Worm (Caenorhabditis elegans) whole organism, L4 larva: ENCODE results near the gene ama-1.

ENCODE experiments used
- F10B5.3 ChIP-seq: sonication (generic microtip); optimal IDR thresholded peaks from 2 replicates; lab custom pipeline; 2016; ENCODE audit warnings: mild to moderate bottlenecking, missing genetic modification characterization, missing compliant biosample characterization
- F44E2.7 ChIP-seq: fragments of 200-800 bp; sonication (Bioruptor generic); IDR thresholded peaks from 2 replicates; pipeline ENCODE4 v2.1.2; 2022; ENCODE audit warnings: missing genetic modification characterization, missing compliant biosample characterization
- aha-1 ChIP-seq: fragments of 150-350 bp; peaks from one replicate; lab custom pipeline; 2014; ENCODE audit warnings: missing biosample characterization, missing genetic modification characterization
- ama-1 ChIP-seq: fragments of 150-350 bp; optimal IDR thresholded peaks from 2 replicates; lab custom pipeline; 2014; ENCODE audit warnings: inconsistent platforms, mixed read lengths
- arid-1 ChIP-seq: fragments of 200-800 bp; sonication (Bioruptor generic); conservative IDR thresholded peaks from 2 replicates; pipeline ENCODE4 v1.3.6; 2022; ENCODE audit warnings: missing genetic modification reagents, missing genetic modification characterization, missing compliant biosample characterization
- attf-4 ChIP-seq: sonication (generic microtip); optimal IDR thresholded peaks from 3 replicates; lab custom pipeline; 2017; ENCODE audit warnings: missing biosample characterization, missing genetic modification characterization
- ceh-82 ChIP-seq: sonication (generic microtip); optimal IDR thresholded peaks from 2 replicates; lab custom pipeline; 2017; ENCODE audit warnings: missing biosample characterization, missing genetic modification characterization
- ctbp-1 ChIP-seq: fragments of 200-800 bp; sonication (Bioruptor generic); IDR thresholded peaks from 2 replicates; pipeline ENCODE4 v1.3.6; 2022; ENCODE audit warnings: missing genetic modification reagents, missing genetic modification characterization, missing compliant biosample characterization
- daf-19 ChIP-seq: fragments of 200-800 bp; sonication (Bioruptor generic); conservative IDR thresholded peaks from 2 replicates; pipeline ENCODE4 v1.3.6; 2022; ENCODE audit warnings: missing genetic modification characterization, missing compliant biosample characterization
- daf-8 ChIP-seq: fragments of 200-800 bp; sonication (Bioruptor generic); IDR thresholded peaks from 2 replicates; pipeline ENCODE4 v1.3.6; 2022; ENCODE audit warnings: missing genetic modification characterization, missing compliant biosample characterization
- dmd-8 ChIP-seq: fragments of 200-800 bp; sonication (Bioruptor generic); IDR thresholded peaks from 2 replicates; pipeline ENCODE4 v1.3.6; 2022; ENCODE audit warnings: missing genetic modification characterization, missing compliant biosample characterization
- duxl-1 ChIP-seq: sonication (generic microtip); optimal IDR thresholded peaks from 2 replicates; lab custom pipeline; 2016; ENCODE audit warnings: mild to moderate bottlenecking, missing genetic modification characterization, moderate library complexity, missing compliant biosample characterization; ENCODE audit not compliant: poor library complexity
- dve-1 ChIP-seq: sonication (generic microtip); optimal IDR thresholded peaks from 2 replicates; lab custom pipeline; 2017; ENCODE audit warnings: antibody characterized with exemption, mild to moderate bottlenecking, missing genetic modification characterization, missing compliant biosample characterization; ENCODE audit not compliant: insufficient read depth
- egl-27 ChIP-seq: sonication (generic microtip); optimal IDR thresholded peaks from 3 replicates; lab custom pipeline; 2017; ENCODE audit warnings: missing biosample characterization, missing genetic modification reagents, missing genetic modification characterization
- egl-43 ChIP-seq: fragments of 200-800 bp; sonication (Bioruptor generic); IDR thresholded peaks from 2 replicates; pipeline ENCODE4 v1.3.6; 2022; ENCODE audit warnings: missing genetic modification reagents, missing genetic modification characterization, missing compliant biosample characterization
- fos-1 ChIP-seq: fragments of 150-350 bp; optimal IDR thresholded peaks from 2 replicates; lab custom pipeline; 2014; ENCODE audit warnings: missing biosample characterization, missing genetic modification characterization
- lin-13 ChIP-seq: fragments of 150-350 bp; optimal IDR thresholded peaks from 2 replicates; lab custom pipeline; 2014; ENCODE audit warnings: missing biosample characterization, missing genetic modification reagents, missing genetic modification characterization
- lin-38 ChIP-seq: fragments of 200-800 bp; sonication (Bioruptor generic); IDR thresholded peaks from 2 replicates; pipeline ENCODE4 v1.3.6; 2022; ENCODE audit warnings: missing genetic modification reagents, missing genetic modification characterization, missing compliant biosample characterization
- lsy-2 ChIP-seq, 2 experiments: fragments of 150-350 bp in 1 of 2; sonication (generic microtip) in 1 of 2; optimal IDR thresholded peaks; 2 replicates each; lab custom pipeline; 2014 to 2017; ENCODE audit warnings: missing biosample characterization in 2 of 2, missing genetic modification characterization in 2 of 2
- madf-9 ChIP-seq: fragments of 200-800 bp; sonication (Bioruptor generic); conservative IDR thresholded peaks from 2 replicates; pipeline ENCODE4 v1.3.6; 2022; ENCODE audit warnings: missing genetic modification reagents, missing genetic modification characterization, missing compliant biosample characterization
- mxl-3 ChIP-seq: fragments of 200-800 bp; sonication (Bioruptor generic); optimal IDR thresholded peaks from 2 replicates; lab custom pipeline; 2018; ENCODE audit warnings: mild to moderate bottlenecking, missing genetic modification characterization, missing compliant biosample characterization
- nhr-111 ChIP-seq: fragments of 200-800 bp; sonication (Bioruptor generic); optimal IDR thresholded peaks from 2 replicates; lab custom pipeline; 2018; ENCODE audit warnings: mild to moderate bottlenecking, missing genetic modification characterization, missing compliant biosample characterization
- nhr-28 ChIP-seq: fragments of 150-350 bp; optimal IDR thresholded peaks from 2 replicates; lab custom pipeline; 2014; ENCODE audit warnings: missing biosample characterization, missing genetic modification characterization
- nhr-6 ChIP-seq: fragments of 150-350 bp; optimal IDR thresholded peaks from 2 replicates; lab custom pipeline; 2014; ENCODE audit warnings: missing biosample characterization, missing genetic modification characterization
- nhr-76 ChIP-seq: fragments of 150-350 bp; optimal IDR thresholded peaks from 2 replicates; lab custom pipeline; 2014; ENCODE audit warnings: missing biosample characterization, missing genetic modification characterization
- saeg-2 ChIP-seq: fragments of 200-800 bp; sonication (Bioruptor generic); IDR thresholded peaks from 2 replicates; pipeline ENCODE4 v1.3.6; 2022; ENCODE audit warnings: missing genetic modification reagents, missing genetic modification characterization, missing compliant biosample characterization
- sdz-12 ChIP-seq: fragments of 200-800 bp; sonication (Bioruptor generic); optimal IDR thresholded peaks from 2 replicates; lab custom pipeline; 2018; ENCODE audit warnings: mild to moderate bottlenecking, missing genetic modification characterization, missing compliant biosample characterization
- set-16 ChIP-seq: fragments of 200-800 bp; sonication (Bioruptor generic); IDR thresholded peaks from 2 replicates; pipeline ENCODE4 v1.3.6; 2022; ENCODE audit warnings: missing genetic modification reagents, missing genetic modification characterization, missing compliant biosample characterization
- skn-1 ChIP-seq: fragments of 150-350 bp; optimal IDR thresholded peaks from 2 replicates; lab custom pipeline; 2014; ENCODE audit warnings: missing biosample characterization, missing genetic modification characterization
- snpc-4 ChIP-seq: fragments of 150-350 bp; optimal IDR thresholded peaks from 2 replicates; lab custom pipeline; 2014; ENCODE audit warnings: missing biosample characterization, missing genetic modification characterization
- spr-1 ChIP-seq: sonication (generic microtip); optimal IDR thresholded peaks from 2 replicates; lab custom pipeline; 2016; ENCODE audit warnings: mild to moderate bottlenecking, missing genetic modification characterization, missing compliant biosample characterization
- tra-1 ChIP-seq: fragments of 200-800 bp; sonication (Bioruptor generic); IDR thresholded peaks from 2 replicates; pipeline ENCODE4 v1.3.6; 2022; ENCODE audit warnings: missing genetic modification reagents, missing genetic modification characterization, missing compliant biosample characterization
- unc-62 ChIP-seq, 3 experiments: fragments of 150-350 bp in 1 of 3; sonication (generic microtip); optimal IDR thresholded peaks in 2 of 3; peaks in 1 of 3; 1 replicate in 1 of 3; 2 replicates in 2 of 3; lab custom pipeline; 2014 to 2017; ENCODE audit warnings: missing biosample characterization in 3 of 3, missing genetic modification characterization in 3 of 3, missing genetic modification reagents in 3 of 3, missing genotype in 1 of 3
- ztf-11 ChIP-seq: fragments of 150-350 bp; optimal IDR thresholded peaks from 2 replicates; lab custom pipeline; 2014; ENCODE audit warnings: missing biosample characterization, missing genetic modification characterization

The ama-1 gene

DNA sequence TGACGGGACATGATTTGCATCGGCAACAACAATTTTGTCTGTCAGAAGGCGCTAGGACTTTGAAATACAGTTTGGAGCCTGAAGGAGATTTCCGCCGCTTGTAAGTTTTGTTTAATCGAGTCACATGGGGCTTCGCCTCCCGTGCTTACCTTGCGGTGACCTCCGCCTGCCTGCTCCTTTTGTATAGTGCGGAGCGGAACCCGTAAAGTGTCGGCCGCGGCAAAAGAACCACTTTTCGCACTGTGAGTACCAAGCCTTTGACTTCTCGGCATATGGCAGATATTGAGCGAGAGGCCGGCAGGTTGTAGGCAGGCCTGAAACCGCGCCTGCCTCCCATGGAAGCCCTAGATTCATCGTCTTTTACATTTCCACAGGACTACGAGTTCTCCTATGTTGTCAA is 18.1 kb downstream of the ama-1 start:
- TF ChIP-seq dmd-8 = 0 out of 2 replicates have a peak, but pooled peaks have one; percentile 35
- TF ChIP-seq lsy-2 (tag; optimal IDR thresholded peaks at IDR 0.05; lab: Kevin White, UChicago) = no peak
- TF ChIP-seq snpc-4 (tag; lab: Kevin White, UChicago) = no peak
- no peak for TF ChIP-seq sdz-12 (GFP tag; lab: Kevin White, UChicago)
- TF ChIP-seq duxl-1 (tag; lab: Kevin White, UChicago) = no peak
- TF ChIP-seq aha-1 (tag; lab: Kevin White, UChicago) = no peak
- TF ChIP-seq madf-9 = no peak
- no peak for TF ChIP-seq egl-43 (GFP tag; lab: Robert Waterston, UW)
- no peak for TF ChIP-seq skn-1 (tag; lab: Kevin White, UChicago)
- no peak for TF ChIP-seq dve-1 (tag; lab: Kevin White, UChicago)
- peak; percentile 60; the same call in 1 of the 2 replicates for TF ChIP-seq set-16 (GFP tag; lab: Robert Waterston, UW)

DNA sequence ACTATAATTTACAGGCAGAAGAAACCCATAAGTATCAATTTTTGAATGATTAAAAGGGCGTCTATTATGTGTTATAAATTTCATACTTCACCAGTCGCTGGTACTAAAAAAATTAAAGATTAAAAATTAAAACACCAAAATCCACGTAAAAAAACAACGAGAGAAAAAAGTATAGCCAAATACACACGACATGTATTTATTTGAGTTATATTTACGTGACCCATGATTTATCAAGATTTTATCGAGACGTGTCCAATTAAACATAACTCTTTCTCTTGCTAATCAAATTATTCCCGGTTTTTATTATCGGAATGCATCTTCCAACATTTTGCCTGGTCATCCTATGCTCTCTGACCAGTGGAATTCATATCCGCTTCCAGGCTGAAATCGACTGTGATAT is 19.4 kb downstream of the ama-1 start, which contains the start of gene F36A4.4:
TSS of gene F36A4.4 (plus strand) at position 301 of the 400 bp plus-strand sequence.
- TF ChIP-seq ctbp-1 (no peak), nhr-28 (tag; lab: Kevin White, UChicago) (no peak), F10B5.3 (tag; lab: Kevin White, UChicago) (no peak), lin-13 (GFP tag; lab: Kevin White, UChicago) (no peak), skn-1 (tag; lab: Kevin White, UChicago) (no peak), egl-27 (tag; lab: Kevin White, UChicago) (no peak), dmd-8 (no peak), fos-1 (tag; lab: Kevin White, UChicago) (no peak), unc-62 (GFP tag; optimal IDR thresholded peaks at IDR 0.05 in 1 of 2; lab: Kevin White, UChicago) (no peak), unc-62 (tag; optimal IDR thresholded peaks at IDR 0.05; lab: Kevin White, UChicago) (no peak), ama-1 (lab: Kevin White, UChicago) (no peak), nhr-111 (GFP tag; lab: Kevin White, UChicago) (no peak), F44E2.7 (no peak), lin-38 (GFP tag; lab: Robert Waterston, UW) (no peak), ceh-82 (tag; lab: Kevin White, UChicago) (no peak), spr-1 (no peak), arid-1 (GFP tag; lab: Robert Waterston, UW) (no peak)
- TF ChIP-seq, all 104 proteins: peak for 0

DNA sequence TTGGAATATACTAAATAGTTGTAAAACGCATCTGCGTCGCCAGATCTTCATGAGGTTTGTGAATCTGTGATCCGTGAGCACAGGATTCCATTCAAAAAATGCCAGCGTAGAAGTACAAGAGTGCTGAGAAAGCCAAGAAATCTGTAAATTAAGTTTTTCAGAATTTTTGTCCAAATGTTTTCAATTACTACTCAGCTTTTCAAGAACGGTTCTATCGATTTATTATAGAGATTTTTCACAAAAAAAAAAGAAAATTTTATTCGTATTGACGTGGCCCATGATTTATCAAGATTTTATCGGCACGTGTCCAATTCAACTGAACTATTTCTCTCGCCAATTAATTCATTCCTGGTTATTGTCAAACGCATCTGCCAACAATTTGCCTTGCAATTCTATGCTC is 21.4 kb downstream of the ama-1 start, which contains the start of gene F36A4.3:
TSS of gene F36A4.3 (plus strand) at position 301 of the 400 bp plus-strand sequence.
- no peak for TF ChIP-seq nhr-111 (GFP tag; lab: Kevin White, UChicago)
- peak in 1 of 2 experiments; percentile 73 for TF ChIP-seq unc-62 (GFP tag; optimal IDR thresholded peaks at IDR 0.05 in 1 of 2; lab: Kevin White, UChicago)
- no peak for TF ChIP-seq unc-62 (tag; optimal IDR thresholded peaks at IDR 0.05; lab: Kevin White, UChicago)

DNA sequence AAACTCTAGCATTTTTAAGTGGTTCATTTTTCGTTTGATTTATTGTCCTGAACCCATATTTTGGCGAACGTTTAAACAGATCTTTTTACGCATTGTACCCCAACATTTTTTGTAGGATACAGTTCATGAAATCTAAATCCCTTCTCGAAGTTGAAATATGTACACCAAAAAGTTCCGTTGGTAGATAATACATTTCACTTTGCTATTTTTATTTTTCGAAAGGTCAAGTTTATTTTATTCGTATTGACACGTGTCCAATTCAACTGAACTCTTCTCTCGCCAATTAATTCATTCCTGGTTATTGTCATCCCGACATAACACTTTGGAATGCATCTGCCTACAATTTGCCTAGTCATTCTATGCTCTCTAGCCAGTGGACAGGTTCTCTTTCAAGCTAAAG is 23.1 kb downstream of the ama-1 start, which contains the start of gene F36A4.2:
TSS of gene F36A4.2 (plus strand) at position 301 of the 400 bp plus-strand sequence.
- no peak for TF ChIP-seq mxl-3 (GFP tag; lab: Kevin White, UChicago)
- no peak for TF ChIP-seq egl-27 (tag; lab: Kevin White, UChicago)
- TF ChIP-seq dmd-8 = no peak
- no peak for TF ChIP-seq attf-4
- TF ChIP-seq ztf-11 (tag; lab: Kevin White, UChicago) = no peak
- no peak for TF ChIP-seq set-16 (GFP tag; lab: Robert Waterston, UW)
- TF ChIP-seq tra-1 (GFP tag; lab: Robert Waterston, UW) = no peak
- TF ChIP-seq saeg-2 (GFP tag; lab: Robert Waterston, UW) = no peak
- TF ChIP-seq daf-19 = no peak
- no peak for TF ChIP-seq daf-8 (GFP tag; lab: Robert Waterston, UW)
- TF ChIP-seq arid-1 (GFP tag; lab: Robert Waterston, UW) = no peak
- no peak for TF ChIP-seq nhr-6 (tag; lab: Kevin White, UChicago)
- TF ChIP-seq nhr-76 = no peak
